Worm (Caenorhabditis elegans) whole organism, L2 larva: ENCODE data around the gene K08E7.8.
A peak's percentile ranks its signal among the peaks of the same experiment; 100 is the strongest.

Experiments used
- C34F6.9 ChIP-seq: fragments of 150-350 bp; optimal IDR thresholded peaks from 2 replicates; lab custom pipeline; 2014; ENCODE audit warnings: missing biosample characterization, missing genetic modification characterization
- F13H6.1 ChIP-seq: sonication (generic microtip); optimal IDR thresholded peaks from 2 replicates; lab custom pipeline; 2016; ENCODE audit warnings: missing genetic modification characterization, missing compliant biosample characterization
- Y55F3AM.14 ChIP-seq: fragments of 200-800 bp; sonication (Bioruptor generic); optimal IDR thresholded peaks from 2 replicates; lab custom pipeline; 2018; ENCODE audit warnings: mild to moderate bottlenecking, missing genetic modification characterization, missing compliant biosample characterization
- ama-1 ChIP-seq: fragments of 150-350 bp; optimal IDR thresholded peaks from 2 replicates; lab custom pipeline; 2018; ENCODE audit warnings: inconsistent platforms
- blmp-1 ChIP-seq: sonication (generic microtip); optimal IDR thresholded peaks from 2 replicates; lab custom pipeline; 2017; ENCODE audit warnings: missing genetic modification characterization, mild to moderate bottlenecking, missing compliant biosample characterization, antibody characterized with exemption, moderate library complexity; ENCODE audit not compliant: insufficient read depth
- ceh-16 ChIP-seq: fragments of 150-350 bp; optimal IDR thresholded peaks from 2 replicates; lab custom pipeline; 2014; ENCODE audit warnings: missing biosample characterization, missing genetic modification characterization
- ceh-82 ChIP-seq: fragments of 150-350 bp; optimal IDR thresholded peaks from 2 replicates; lab custom pipeline; 2014; ENCODE audit warnings: missing biosample characterization, missing genetic modification characterization
- crh-2 ChIP-seq: sonication (generic microtip); optimal IDR thresholded peaks from 2 replicates; lab custom pipeline; 2017; ENCODE audit warnings: missing biosample characterization, missing genetic modification characterization
- dmd-4 ChIP-seq: sonication (generic microtip); optimal IDR thresholded peaks from 2 replicates; lab custom pipeline; 2017; ENCODE audit warnings: missing biosample characterization, missing genetic modification characterization
- egl-27 ChIP-seq: sonication (generic microtip); optimal IDR thresholded peaks from 3 replicates; lab custom pipeline; 2017; ENCODE audit warnings: missing biosample characterization, missing genetic modification reagents, missing genetic modification characterization
- elt-1 ChIP-seq: fragments of 150-350 bp; optimal IDR thresholded peaks from 2 replicates; lab custom pipeline; 2014; ENCODE audit warnings: missing biosample characterization, missing genetic modification characterization
- elt-3 ChIP-seq: sonication (generic microtip); optimal IDR thresholded peaks from 2 replicates; lab custom pipeline; 2017; ENCODE audit warnings: missing biosample characterization, missing genetic modification characterization
- fos-1 ChIP-seq: fragments of 150-350 bp; optimal IDR thresholded peaks from 2 replicates; lab custom pipeline; 2014; ENCODE audit warnings: missing biosample characterization, missing genetic modification characterization
- gmeb-1 ChIP-seq: fragments of 150-350 bp; optimal IDR thresholded peaks from 2 replicates; lab custom pipeline; 2014; ENCODE audit warnings: missing biosample characterization, missing genetic modification characterization
- lin-11 ChIP-seq: fragments of 150-350 bp; sonication (generic microtip); optimal IDR thresholded peaks from 2 replicates; lab custom pipeline; 2014; ENCODE audit warnings: missing biosample characterization, missing genetic modification characterization, inconsistent platforms, mixed read lengths
- lin-13 ChIP-seq: fragments of 150-350 bp; optimal IDR thresholded peaks from 2 replicates; lab custom pipeline; 2014; ENCODE audit warnings: missing biosample characterization, missing genetic modification reagents, missing genetic modification characterization
- lsy-2 ChIP-seq, 2 experiments: fragments of 150-350 bp in 1 of 2; sonication (generic microtip) in 1 of 2; optimal IDR thresholded peaks; 2 replicates each; lab custom pipeline; 2014 to 2017; ENCODE audit warnings: missing biosample characterization in 2 of 2, missing genetic modification characterization in 2 of 2
- mab-5 ChIP-seq: fragments of 150-350 bp; optimal IDR thresholded peaks from 2 replicates; lab custom pipeline; 2014; ENCODE audit warnings: missing biosample characterization, missing genetic modification characterization
- mbf-1 ChIP-seq: sonication (generic microtip); optimal IDR thresholded peaks from 2 replicates; lab custom pipeline; 2017; ENCODE audit warnings: missing biosample characterization, missing genetic modification characterization
- mdl-1 ChIP-seq, 2 experiments: fragments of 150-350 bp in 1 of 2; sonication (generic microtip) in 1 of 2; optimal IDR thresholded peaks; 2 replicates each; lab custom pipeline; 2017; ENCODE audit warnings: missing biosample characterization in 2 of 2, missing genetic modification characterization in 2 of 2
- nhr-10 ChIP-seq: sonication (generic microtip); optimal IDR thresholded peaks from 2 replicates; lab custom pipeline; 2017; ENCODE audit warnings: missing biosample characterization, missing genetic modification characterization
- nhr-11 ChIP-seq: fragments of 150-350 bp; optimal IDR thresholded peaks from 2 replicates; lab custom pipeline; 2014; ENCODE audit warnings: missing biosample characterization, missing genetic modification characterization
- nhr-12 ChIP-seq: fragments of 150-350 bp; optimal IDR thresholded peaks from 2 replicates; lab custom pipeline; 2014; ENCODE audit warnings: missing biosample characterization, missing genetic modification characterization
- nhr-129 ChIP-seq: fragments of 150-350 bp; optimal IDR thresholded peaks from 2 replicates; lab custom pipeline; 2014; ENCODE audit warnings: missing biosample characterization, missing genetic modification characterization
- nhr-21 ChIP-seq: fragments of 150-350 bp; optimal IDR thresholded peaks from 2 replicates; lab custom pipeline; 2014; ENCODE audit warnings: missing biosample characterization, missing genetic modification characterization
- nhr-23 ChIP-seq: fragments of 150-350 bp; optimal IDR thresholded peaks from 2 replicates; lab custom pipeline; 2014; ENCODE audit warnings: missing biosample characterization, missing genetic modification reagents, missing genetic modification characterization
- nhr-25 ChIP-seq: fragments of 150-350 bp; sonication (generic microtip); optimal IDR thresholded peaks from 3 replicates; lab custom pipeline; 2014; ENCODE audit warnings: missing biosample characterization, missing genetic modification characterization
- nhr-6 ChIP-seq: fragments of 150-350 bp; optimal IDR thresholded peaks from 2 replicates; lab custom pipeline; 2014; ENCODE audit warnings: missing biosample characterization, missing genetic modification characterization
- nhr-77 ChIP-seq: fragments of 150-350 bp; optimal IDR thresholded peaks from 2 replicates; lab custom pipeline; 2014; ENCODE audit warnings: missing biosample characterization, missing genetic modification characterization
- peb-1 ChIP-seq: fragments of 150-350 bp; optimal IDR thresholded peaks from 2 replicates; lab custom pipeline; 2014; ENCODE audit warnings: missing biosample characterization, missing genetic modification characterization
- sem-4 ChIP-seq: fragments of 150-350 bp; optimal IDR thresholded peaks from 2 replicates; lab custom pipeline; 2014; ENCODE audit warnings: missing biosample characterization, missing genetic modification reagents, missing genetic modification characterization
- skn-1 ChIP-seq: sonication (generic microtip); optimal IDR thresholded peaks from 2 replicates; lab custom pipeline; 2017; ENCODE audit warnings: missing biosample characterization, missing genetic modification characterization
- unc-39 ChIP-seq: fragments of 150-350 bp; optimal IDR thresholded peaks from 2 replicates; lab custom pipeline; 2014; ENCODE audit warnings: missing biosample characterization, missing genetic modification characterization
- unc-55 ChIP-seq: fragments of 150-350 bp; sonication (generic microtip); optimal IDR thresholded peaks from 3 replicates; lab custom pipeline; 2014; ENCODE audit warnings: missing biosample characterization, missing genetic modification reagents, missing genetic modification characterization
- ztf-4 ChIP-seq: fragments of 150-350 bp; optimal IDR thresholded peaks from 2 replicates; lab custom pipeline; 2014; ENCODE audit warnings: missing biosample characterization, missing genetic modification characterization

The K08E7.8 gene

ce11 chrIV:12567176-12567892 lies 18.5 kb downstream of the K08E7.8 start, which contains the start of the genes hsb-1 and let-99:
Gene hsb-1, minus strand, starts transcription at chrIV:12567226.
Gene let-99, plus strand, starts transcription at chrIV:12567842.
- TF ChIP-seq dmd-4 (tag; lab: Kevin White, UChicago) (no peak), nhr-11 (tag; lab: Kevin White, UChicago) (no peak), lsy-2 (tag; optimal IDR thresholded peaks at IDR 0.05; lab: Kevin White, UChicago) (no peak), F13H6.1 (tag; lab: Kevin White, UChicago) (peak; percentile 49), C34F6.9 (tag; lab: Kevin White, UChicago) (peak; percentile 55), Y55F3AM.14 (no peak), nhr-23 (tag; lab: Kevin White, UChicago) (no peak), fos-1 (tag; lab: Kevin White, UChicago) (peak; percentile 4), crh-2 (tag; lab: Kevin White, UChicago) (peak; percentile 24), sem-4 (no peak), ceh-82 (tag; lab: Kevin White, UChicago) (no peak), gmeb-1 (tag; lab: Kevin White, UChicago) (no peak)
- TF ChIP-seq, all 48 proteins: peak for 4

DNA sequence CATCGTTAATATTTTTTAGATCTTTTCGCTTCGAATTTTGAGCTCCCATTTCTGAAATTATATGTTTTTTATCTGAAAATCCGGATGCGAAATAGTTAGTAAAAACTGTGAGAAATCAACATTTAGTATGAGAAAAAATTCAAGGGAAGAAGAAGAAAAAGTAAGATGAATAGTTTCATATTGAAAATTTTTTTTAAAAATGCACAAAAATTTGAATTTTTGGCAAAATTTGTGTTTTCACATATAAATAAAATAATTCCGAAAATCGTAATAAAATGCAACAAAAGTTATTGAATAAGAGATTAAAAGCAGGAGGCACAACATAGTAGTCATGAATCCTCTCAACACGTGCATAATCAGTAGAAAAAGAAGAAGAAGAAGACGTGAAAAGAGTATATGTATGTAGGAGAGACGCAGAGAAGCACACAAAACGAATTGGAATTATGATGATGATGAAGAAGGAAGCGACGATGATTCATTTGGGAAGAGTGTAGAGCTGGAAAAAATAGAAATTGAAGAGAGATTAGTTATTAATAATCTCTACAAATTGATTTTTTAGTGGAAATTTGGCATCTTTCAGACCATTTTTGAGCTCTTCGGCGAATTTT lies 19.8 kb downstream of the K08E7.8 start, which contains the start of gene eak-7:
Gene eak-7 (minus strand): TSS at position 51 of the 608 bp plus-strand sequence.
- TF ChIP-seq elt-1 (no peak), C34F6.9 (tag; lab: Kevin White, UChicago) (peak; percentile 55), elt-3 (tag; lab: Kevin White, UChicago) (no peak), nhr-6 (tag; lab: Kevin White, UChicago) (no peak), egl-27 (no peak), lin-13 (GFP tag; lab: Kevin White, UChicago) (no peak), dmd-4 (tag; lab: Kevin White, UChicago) (no peak), mdl-1 (tag; optimal IDR thresholded peaks at IDR 0.05; lab: Kevin White, UChicago) (no peak), fos-1 (tag; lab: Kevin White, UChicago) (peak; percentile 15), skn-1 (tag; lab: Kevin White, UChicago) (no peak), crh-2 (tag; lab: Kevin White, UChicago) (peak; percentile 4), nhr-77 (no peak), nhr-12 (tag; lab: Kevin White, UChicago) (no peak), lin-11 (tag; lab: Kevin White, UChicago) (no peak), unc-55 (GFP tag; lab: Kevin White, UChicago) (peak; percentile 50), F13H6.1 (tag; lab: Kevin White, UChicago) (no peak), mab-5 (tag; lab: Kevin White, UChicago) (no peak), nhr-25 (tag; lab: Kevin White, UChicago) (no peak), nhr-10 (tag; lab: Kevin White, UChicago) (no peak)

DNA sequence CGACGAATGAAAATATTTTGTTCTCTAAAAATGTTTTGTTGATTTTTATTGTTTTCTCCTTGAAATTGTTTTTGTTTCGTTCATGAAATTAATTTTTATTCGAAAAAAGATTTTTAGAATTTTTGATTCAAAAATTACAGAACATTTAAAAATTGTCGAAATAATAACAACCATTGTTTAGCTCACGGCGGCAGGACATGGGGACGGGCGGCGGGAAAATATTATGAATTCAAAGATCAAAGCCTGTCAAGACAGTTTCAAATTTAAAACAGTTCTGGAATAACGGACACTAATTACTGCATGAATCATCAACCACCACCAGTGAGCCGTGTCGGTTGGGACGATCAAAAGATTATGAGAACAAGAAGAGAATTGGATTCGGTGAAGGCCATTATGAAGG lies 25.3 kb downstream of the K08E7.8 start, which contains the start of gene snb-7:
Gene snb-7 (plus strand): TSS at position 301 of the 400 bp plus-strand sequence.
- TF ChIP-seq dmd-4 (tag; lab: Kevin White, UChicago), result no peak
- no peak for TF ChIP-seq ceh-16 (tag; lab: Kevin White, UChicago)
- TF ChIP-seq elt-1, result no peak
- no peak for TF ChIP-seq mbf-1
- no peak for TF ChIP-seq mab-5 (tag; lab: Kevin White, UChicago)
- TF ChIP-seq lsy-2 (tag; optimal IDR thresholded peaks at IDR 0.05; lab: Kevin White, UChicago), result no peak
- no peak for TF ChIP-seq blmp-1 (tag; lab: Kevin White, UChicago)
- no peak for TF ChIP-seq unc-55 (GFP tag; lab: Kevin White, UChicago)
- no peak for TF ChIP-seq fos-1 (tag; lab: Kevin White, UChicago)
- TF ChIP-seq C34F6.9 (tag; lab: Kevin White, UChicago), result no peak
- no peak for TF ChIP-seq unc-39 (tag; lab: Kevin White, UChicago)
- TF ChIP-seq nhr-129 (tag; lab: Kevin White, UChicago), result no peak
- TF ChIP-seq Y55F3AM.14, result no peak
- TF ChIP-seq nhr-77, result no peak
- no peak for TF ChIP-seq ama-1
- TF ChIP-seq nhr-21 (tag; lab: Kevin White, UChicago), result no peak
- no peak for TF ChIP-seq ztf-4 (tag; lab: Kevin White, UChicago)
- no peak for TF ChIP-seq ceh-82 (tag; lab: Kevin White, UChicago)
- no peak for TF ChIP-seq mdl-1 (tag; optimal IDR thresholded peaks at IDR 0.05; lab: Kevin White, UChicago)
- no peak for TF ChIP-seq peb-1
